Fruit fly (Drosophila melanogaster): ENCODE data around the gene Grp170.
A peak's percentile ranks its signal among the peaks of the same experiment; 100 is the strongest.

Grp170 gene

dm6 chrX:2294474-2295434 is 19.9 kb upstream of the Grp170 start (continued):
- TF ChIP-seq dysf (GFP tag; IDR thresholded peaks at IDR 0.05) (no peak), CG3163 (GFP tag; optimal IDR thresholded peaks at IDR 0.05) (peak; percentile 69), CG12769 (tag; optimal IDR thresholded peaks at IDR 0.05) (no peak), Doc2 (GFP tag; IDR thresholded peaks at IDR 0.05) (no peak), CoRest (tag; optimal IDR thresholded peaks at IDR 0.05) (peak; percentile 8), ewg (GFP tag; optimal IDR thresholded peaks at IDR 0.05) (peak; percentile 11), lov (optimal IDR thresholded peaks at IDR 0.05) (no peak), lov (GFP tag; IDR thresholded peaks at IDR 0.05) (0 out of 3 replicates have a peak, but pooled peaks have one; percentile 30), CG3407 (GFP tag; optimal IDR thresholded peaks at IDR 0.05) (peak; percentile 20), CG3847 (GFP tag; IDR thresholded peaks at IDR 0.05) (no peak), Bgb (GFP tag; IDR thresholded peaks at IDR 0.05; ENCODE audit: partially characterized antibody) (no peak), trh (GFP tag; optimal IDR thresholded peaks at IDR 0.05) (no peak), HmgZ (tag; optimal IDR thresholded peaks at IDR 0.05) (no peak), CG10654 (GFP tag; optimal IDR thresholded peaks at IDR 0.05) (no peak), CG2889 (GFP tag; IDR thresholded peaks at IDR 0.05) (no peak), mld (GFP tag; IDR thresholded peaks at IDR 0.05; ENCODE audit: partially characterized antibody) (no peak), CG9932 (GFP tag; IDR thresholded peaks at IDR 0.05) (no peak), chinmo (GFP tag; IDR thresholded peaks at IDR 0.05; ENCODE audit: partially characterized antibody) (peak; percentile 67; the same call in 1 of the 4 replicates), CG42726 (GFP tag; IDR thresholded peaks at IDR 0.05; ENCODE audit: partially characterized antibody) (no peak), eyg (GFP tag; optimal IDR thresholded peaks at IDR 0.05) (no peak), Oaz (GFP tag; IDR thresholded peaks at IDR 0.05) (no peak), bbx (GFP tag; IDR thresholded peaks at IDR 0.05; ENCODE audit: partially characterized antibody) (no peak), inv (GFP tag; IDR thresholded peaks at IDR 0.05; ENCODE audit: partially characterized antibody) (no peak), gce (GFP tag; IDR thresholded peaks at IDR 0.05) (peak; percentile 76; the same call in 1 of the 3 replicates), CG13123 (GFP tag; optimal IDR thresholded peaks at IDR 0.05) (no peak), CG3995 (GFP tag; optimal IDR thresholded peaks at IDR 0.05) (no peak), B-H2 (GFP tag; optimal IDR thresholded peaks at IDR 0.05) (no peak), CG1602 (GFP tag; optimal IDR thresholded peaks at IDR 0.05) (no peak), CG6254 (GFP tag; optimal IDR thresholded peaks at IDR 0.05) (peak; percentile 43), caup (GFP tag; optimal IDR thresholded peaks at IDR 0.05; ENCODE audit: severe bottlenecking) (no peak), CG6765 (GFP tag; optimal IDR thresholded peaks at IDR 0.05) (no peak), Eip74EF (GFP tag; optimal IDR thresholded peaks at IDR 0.05) (no peak), Adf1 (GFP tag; IDR thresholded peaks at IDR 0.05) (no peak), amos (GFP tag; IDR thresholded peaks at IDR 0.05; ENCODE audit: partially characterized antibody) (no peak), fd96Cb (tag; optimal IDR thresholded peaks at IDR 0.05) (peak; percentile 7), nerfin-2 (GFP tag; IDR thresholded peaks at IDR 0.05; ENCODE audit: partially characterized antibody) (no peak), CG10565 (GFP tag; optimal IDR thresholded peaks at IDR 0.05) (no peak), abd-A (tag; optimal IDR thresholded peaks at IDR 0.05) (no peak), CG32772 (GFP tag; IDR thresholded peaks at IDR 0.05) (no peak), CG8290 (GFP tag; optimal IDR thresholded peaks at IDR 0.05) (peak; percentile 15), CG8290 (tag; optimal IDR thresholded peaks at IDR 0.05) (peak in 1 of 2 experiments; percentile 25), CG6683 (GFP tag; optimal IDR thresholded peaks at IDR 0.05) (no peak), CG17612 (GFP tag; IDR thresholded peaks at IDR 0.05) (no peak), Bteb2 (GFP tag; optimal IDR thresholded peaks at IDR 0.05) (no peak), CG1647 (GFP tag; optimal IDR thresholded peaks at IDR 0.05) (no peak), BtbVII (GFP tag; optimal IDR thresholded peaks at IDR 0.05) (no peak), Hmr (GFP tag; optimal IDR thresholded peaks at IDR 0.05) (peak; percentile 1), lmd (GFP tag; IDR thresholded peaks at IDR 0.05) (no peak)

Data from whole organism, embryonic.